Fruit fly (Drosophila melanogaster) whole organism, embryonic: ENCODE results near the gene CG15336.
A peak's percentile ranks its signal among the peaks of the same experiment; 100 is the strongest.

Experiments
- Antp ChIP-seq: fragments of 200-800 bp; sonication (Bioruptor generic); optimal IDR thresholded peaks from 3 replicates; lab custom pipeline; 2016; ENCODE audit warnings: missing biosample characterization, missing genetic modification characterization
- Asciz ChIP-seq: fragments of 200-800 bp; sonication (Bioruptor generic); optimal IDR thresholded peaks from 2 replicates; lab custom pipeline; 2017; ENCODE audit warnings: missing biosample characterization, mild to moderate bottlenecking, missing genetic modification characterization, missing genetic modification reagents
- CG10543 ChIP-seq: fragments of 200-800 bp; sonication (Bioruptor generic); optimal IDR thresholded peaks from 3 replicates; lab custom pipeline; 2017; ENCODE audit warnings: missing biosample characterization, mild to moderate bottlenecking, missing genetic modification characterization, moderate library complexity
- CG10959 ChIP-seq: fragments of 200-800 bp; sonication (Bioruptor generic); IDR thresholded peaks from 2 replicates; pipeline ENCODE4 v1.3.6; 2022; ENCODE audit warnings: missing biosample characterization, missing genetic modification characterization
- CG12769 ChIP-seq: fragments of 200-800 bp; sonication (Bioruptor generic); optimal IDR thresholded peaks from 2 replicates; lab custom pipeline; 2019; ENCODE audit warnings: missing biosample characterization, mild to moderate bottlenecking, missing genetic modification characterization, moderate library complexity
- CG14014 ChIP-seq: fragments of 200-800 bp; sonication (Bioruptor generic); IDR thresholded peaks from 2 replicates; pipeline ENCODE4 v1.3.6; 2022; ENCODE audit warnings: missing biosample characterization, missing genetic modification characterization
- CG14860 ChIP-seq: fragments of 200-800 bp; sonication (Bioruptor generic); IDR thresholded peaks from 3 replicates; pipeline ENCODE4 v1.3.6; 2022; ENCODE audit warnings: missing biosample characterization, missing genetic modification characterization; ENCODE audit not compliant: partially characterized antibody
- CG15514 ChIP-seq: fragments of 200-800 bp; sonication (Bioruptor generic); optimal IDR thresholded peaks from 3 replicates; lab custom pipeline; 2017; ENCODE audit warnings: missing biosample characterization, missing genetic modification characterization, mild to moderate bottlenecking, moderate library complexity, missing genetic modification reagents
- CG16779 ChIP-seq: fragments of 200-800 bp; sonication (Bioruptor generic); IDR thresholded peaks from 2 replicates; pipeline ENCODE4 v1.3.6; 2022; ENCODE audit warnings: missing biosample characterization, missing genetic modification characterization
- CG16815 ChIP-seq: fragments of 200-800 bp; sonication (Bioruptor generic); optimal IDR thresholded peaks from 3 replicates; lab custom pipeline; 2017; ENCODE audit warnings: missing biosample characterization, mild to moderate bottlenecking, missing genetic modification characterization
- CG31441 ChIP-seq: fragments of 200-800 bp; sonication (Bioruptor generic); IDR thresholded peaks from 2 replicates; pipeline ENCODE4 v1.3.6; 2022; ENCODE audit warnings: missing biosample characterization, missing genetic modification characterization
- CG32767 ChIP-seq: fragments of 200-800 bp; sonication (Bioruptor generic); IDR thresholded peaks from 2 replicates; pipeline ENCODE4 v1.3.6; 2022; ENCODE audit warnings: missing biosample characterization, missing genetic modification characterization
- CG42726 ChIP-seq: fragments of 200-800 bp; sonication (Bioruptor generic); IDR thresholded peaks from 2 replicates; pipeline ENCODE4 v1.3.6; 2022; ENCODE audit warnings: missing biosample characterization, missing genetic modification characterization; ENCODE audit not compliant: partially characterized antibody
- CG4424 ChIP-seq: fragments of 200-800 bp; sonication (Bioruptor generic); optimal IDR thresholded peaks from 3 replicates; lab custom pipeline; 2016; ENCODE audit warnings: missing biosample characterization, missing genetic modification characterization
- CG4707 ChIP-seq: fragments of 200-800 bp; sonication (Bioruptor generic); optimal IDR thresholded peaks from 2 replicates; lab custom pipeline; 2018; ENCODE audit warnings: missing biosample characterization, mild to moderate bottlenecking, missing genetic modification characterization, moderate library complexity
- CG5953 ChIP-seq: fragments of 200-800 bp; sonication (Bioruptor generic); IDR thresholded peaks from 2 replicates; pipeline ENCODE4 v1.3.6; 2022; ENCODE audit warnings: missing biosample characterization, missing genetic modification characterization
- CG8944 ChIP-seq: fragments of 200-800 bp; sonication (Bioruptor generic); optimal IDR thresholded peaks from 3 replicates; lab custom pipeline; 2016; ENCODE audit warnings: missing biosample characterization, missing genetic modification characterization
- CTCF ChIP-seq: fragments of 200-800 bp; sonication (Bioruptor generic); optimal IDR thresholded peaks from 2 replicates; lab custom pipeline; 2017; ENCODE audit warnings: missing biosample characterization, mild to moderate bottlenecking, missing genetic modification characterization, moderate library complexity
- CkIIα-i1 ChIP-seq: fragments of 200-800 bp; sonication (Bioruptor generic); IDR thresholded peaks from 2 replicates; pipeline ENCODE4 v1.3.6; 2022; ENCODE audit warnings: missing biosample characterization, missing genetic modification characterization
- Doc3 ChIP-seq: fragments of 200-800 bp; sonication (Bioruptor generic); IDR thresholded peaks from 3 replicates; pipeline ENCODE4 v1.3.6; 2022; ENCODE audit warnings: missing biosample characterization, missing genetic modification characterization; ENCODE audit not compliant: partially characterized antibody
- Dp ChIP-seq: fragments of 200-800 bp; sonication (Bioruptor generic); optimal IDR thresholded peaks from 2 replicates; lab custom pipeline; 2018; ENCODE audit warnings: missing biosample characterization, mild to moderate bottlenecking, missing genetic modification characterization, moderate library complexity
- Dref ChIP-seq: fragments of 200-800 bp; sonication (Bioruptor generic); IDR thresholded peaks from 2 replicates; pipeline ENCODE4 v1.3.6; 2022; ENCODE audit warnings: missing biosample characterization, missing genetic modification characterization
- Eip74EF ChIP-seq, 2 experiments: fragments of 200-800 bp in 1 of 2; fragments of >200 bp in 1 of 2; sonication (Bioruptor generic) in 1 of 2; optimal IDR thresholded peaks; 2 replicates each; lab custom pipeline; 2017 to 2019; ENCODE audit warnings: missing biosample characterization in 2 of 2, missing genetic modification characterization in 2 of 2, mild to moderate bottlenecking in 1 of 2, moderate library complexity in 1 of 2
- Fer2 ChIP-seq: fragments of 200-800 bp; sonication (Bioruptor generic); optimal IDR thresholded peaks from 2 replicates; lab custom pipeline; 2018; ENCODE audit warnings: missing biosample characterization, mild to moderate bottlenecking, missing genetic modification characterization, moderate library complexity
- Gug ChIP-seq: fragments of 200-800 bp; sonication (Bioruptor generic); IDR thresholded peaks from 4 replicates; pipeline ENCODE4 v1.3.6; 2022; ENCODE audit warnings: missing biosample characterization, missing genetic modification characterization
- Hsf ChIP-seq: fragments of 200-800 bp; sonication (Bioruptor generic); optimal IDR thresholded peaks from 3 replicates; lab custom pipeline; 2016; ENCODE audit warnings: missing biosample characterization, missing genetic modification characterization
- Lhr ChIP-seq: fragments of 200-800 bp; sonication (Bioruptor generic); optimal IDR thresholded peaks from 3 replicates; lab custom pipeline; 2017; ENCODE audit warnings: mild to moderate bottlenecking, missing biosample characterization, missing genetic modification reagents, missing genetic modification characterization
- Myb ChIP-seq: fragments of 200-800 bp; sonication (Bioruptor generic); optimal IDR thresholded peaks from 2 replicates; lab custom pipeline; 2016; ENCODE audit warnings: missing biosample characterization, missing genetic modification characterization
- NFAT ChIP-seq: fragments of 200-800 bp; sonication (Bioruptor generic); IDR thresholded peaks from 2 replicates; pipeline ENCODE4 v1.3.6; 2022; ENCODE audit warnings: missing biosample characterization, missing genetic modification characterization
- Nf-YB ChIP-seq: fragments of 200-800 bp; sonication (Bioruptor generic); optimal IDR thresholded peaks from 3 replicates; lab custom pipeline; 2019; ENCODE audit warnings: missing biosample characterization, mild to moderate bottlenecking, missing genetic modification characterization, moderate library complexity
- Optix ChIP-seq: fragments of 200-800 bp; sonication (Bioruptor generic); IDR thresholded peaks from 3 replicates; pipeline ENCODE4 v1.3.6; 2022; ENCODE audit warnings: missing biosample characterization, missing genetic modification characterization
- Taf1 ChIP-seq: fragments of 200-800 bp; sonication (Bioruptor generic); IDR thresholded peaks from 2 replicates; pipeline ENCODE4 v1.3.6; 2022; ENCODE audit warnings: missing biosample characterization, missing genetic modification characterization
- Usf ChIP-seq: fragments of 200-800 bp; sonication (Bioruptor generic); optimal IDR thresholded peaks from 2 replicates; lab custom pipeline; 2017; ENCODE audit warnings: missing genotype, missing biosample characterization, missing genetic modification characterization
- al ChIP-seq: fragments of 200-800 bp; sonication (Bioruptor generic); IDR thresholded peaks from 2 replicates; pipeline ENCODE4 v1.3.6; 2022; ENCODE audit warnings: missing biosample characterization, missing genetic modification characterization
- amos ChIP-seq: fragments of 200-800 bp; sonication (Bioruptor generic); IDR thresholded peaks from 2 replicates; pipeline ENCODE4 v1.3.6; 2022; ENCODE audit warnings: missing biosample characterization, missing genetic modification characterization; ENCODE audit not compliant: partially characterized antibody
- corto ChIP-seq: fragments of 200-800 bp; sonication (Bioruptor generic); optimal IDR thresholded peaks from 2 replicates; lab custom pipeline; 2016; ENCODE audit warnings: missing biosample characterization, mild to moderate bottlenecking, missing genetic modification characterization, moderate library complexity
- da ChIP-seq: fragments of 200-800 bp; sonication (Bioruptor generic); optimal IDR thresholded peaks from 2 replicates; lab custom pipeline; 2016; ENCODE audit warnings: missing biosample characterization, missing genetic modification characterization
- dpn ChIP-seq, 2 experiments: fragments of 200-800 bp; sonication (Bioruptor generic); optimal IDR thresholded peaks; 3 replicates each; lab custom pipeline; 2016; ENCODE audit warnings: missing biosample characterization in 2 of 2, missing genetic modification characterization in 2 of 2
- en ChIP-seq: fragments of 200-800 bp; sonication (Bioruptor generic); optimal IDR thresholded peaks from 2 replicates; lab custom pipeline; 2016; ENCODE audit warnings: missing biosample characterization, missing genetic modification characterization
- fru ChIP-seq: fragments of >200 bp; optimal IDR thresholded peaks from 2 replicates; lab custom pipeline; 2017
- grn ChIP-seq: fragments of 200-800 bp; sonication (Bioruptor generic); optimal IDR thresholded peaks from 3 replicates; lab custom pipeline; 2017; ENCODE audit warnings: missing biosample characterization, missing genetic modification characterization
- h ChIP-seq: fragments of >200 bp; optimal IDR thresholded peaks from 2 replicates; lab custom pipeline; 2017
- ham ChIP-seq: fragments of 200-800 bp; sonication (Bioruptor generic); IDR thresholded peaks from 2 replicates; pipeline ENCODE4 v1.3.6; 2022; ENCODE audit warnings: missing biosample characterization, missing genetic modification characterization
- hkb ChIP-seq, 2 experiments: fragments of 200-800 bp in 1 of 2; fragments of >200 bp in 1 of 2; sonication (Bioruptor generic) in 1 of 2; IDR thresholded peaks in 1 of 2; optimal IDR thresholded peaks in 1 of 2; 2 replicates each; pipeline versions ENCODE4 v1.3.6 to Lab custom; 2017 to 2022; ENCODE audit warnings: missing biosample characterization in 1 of 2, missing genetic modification characterization in 1 of 2
- maf-S ChIP-seq: fragments of 200-800 bp; sonication (Bioruptor generic); optimal IDR thresholded peaks from 2 replicates; lab custom pipeline; 2016; ENCODE audit warnings: missing biosample characterization, missing genetic modification characterization
- row ChIP-seq: fragments of 200-800 bp; sonication (Bioruptor generic); IDR thresholded peaks from 3 replicates; pipeline ENCODE4 v1.3.6; 2022; ENCODE audit warnings: missing biosample characterization, missing genetic modification characterization
- so ChIP-seq: fragments of 200-800 bp; sonication (Bioruptor generic); IDR thresholded peaks from 3 replicates; pipeline ENCODE4 v1.3.6; 2022; ENCODE audit warnings: missing biosample characterization, missing genetic modification characterization
- tin ChIP-seq: fragments of 200-800 bp; sonication (Bioruptor generic); optimal IDR thresholded peaks from 3 replicates; lab custom pipeline; 2016; ENCODE audit warnings: missing biosample characterization, missing genetic modification characterization
- tna ChIP-seq: fragments of 200-800 bp; sonication (Bioruptor generic); IDR thresholded peaks from 2 replicates; pipeline ENCODE4 v1.3.6; 2022; ENCODE audit warnings: missing biosample characterization, missing genetic modification characterization; ENCODE audit not compliant: partially characterized antibody
- ttk ChIP-seq: fragments of 200-800 bp; sonication (Bioruptor generic); IDR thresholded peaks from 2 replicates; pipeline ENCODE4 v2.1.2; 2022; ENCODE audit warnings: missing biosample characterization, missing genetic modification characterization

The CG15336 gene

DNA sequence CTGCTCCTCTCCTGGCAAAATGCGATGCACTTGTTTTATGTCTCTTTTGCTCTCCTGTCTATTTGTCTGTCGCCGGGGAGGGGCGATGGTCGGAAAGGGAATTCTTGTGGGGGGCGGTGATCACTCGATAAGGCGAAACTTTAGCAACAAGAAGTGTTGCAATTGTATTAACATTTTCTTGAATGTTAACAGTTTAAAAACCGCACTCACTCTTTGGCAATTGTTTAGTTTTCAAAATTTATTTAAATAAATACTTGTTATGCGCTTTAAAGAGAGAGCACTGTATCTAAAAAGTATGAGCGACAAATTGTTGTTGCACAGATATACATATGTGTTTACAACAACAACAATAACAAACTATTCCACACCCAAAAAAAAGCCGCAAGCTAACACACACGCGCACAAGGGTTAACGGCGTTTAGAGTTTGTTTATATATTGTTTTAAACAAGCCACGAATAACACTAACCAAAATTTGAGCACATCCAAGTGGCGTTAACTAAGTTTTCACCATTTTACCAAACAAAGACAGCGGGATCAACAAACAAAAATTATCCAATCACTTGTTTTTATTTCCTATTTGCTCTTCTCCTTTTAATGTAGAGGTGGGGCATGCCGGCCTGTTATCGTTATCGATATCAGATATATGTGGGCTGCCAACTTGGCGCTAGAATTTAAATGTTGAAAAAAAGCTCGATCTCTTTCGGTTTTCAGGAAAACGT lies 46.1 kb upstream of the CG15336 start, which contains the start of gene CG2258 (continued):
- TF ChIP-seq CG15514 (peak; percentile 85), CG4707 (GFP tag; lab: Kevin White, UChicago) (peak; percentile 43), Usf (GFP tag; lab: Kevin White, UChicago) (peak; percentile 37), CG5953 (peak; percentile 82; the same call in 1 of the 2 replicates), h (lab: Kevin White, UChicago) (no peak), Optix (GFP tag; lab: Robert Waterston, UW) (peak; percentile 76), en (GFP tag; lab: Kevin White, UChicago) (no peak), Gug (GFP tag; lab: Robert Waterston, UW) (peak; percentile 85), tna (GFP tag; lab: Robert Waterston, UW) (0 out of 2 replicates have a peak, but pooled peaks have one; percentile 16), amos (GFP tag; lab: Robert Waterston, UW) (no peak; the same call in 1 of the 2 replicates), Hsf (GFP tag; lab: Kevin White, UChicago) (peak; percentile 85), Antp (GFP tag; lab: Kevin White, UChicago) (no peak), corto (GFP tag; lab: Kevin White, UChicago) (no peak), ham (GFP tag; lab: Robert Waterston, UW) (peak; percentile 43; the same call in 1 of the 2 replicates), Asciz (peak; percentile 82), fru (lab: Kevin White, UChicago) (no peak), hkb (optimal IDR thresholded peaks at IDR 0.05; lab: Kevin White, UChicago) (no peak), hkb (GFP tag; IDR thresholded peaks at IDR 0.05; lab: Robert Waterston, UW) (peak; percentile 93), Fer2 (tag; lab: Kevin White, UChicago) (peak; percentile 76), CG10959 (GFP tag; lab: Robert Waterston, UW) (peak; percentile 58), Dp (GFP tag; lab: Kevin White, UChicago) (peak; percentile 82), CkIIα-i1 (GFP tag; lab: Robert Waterston, UW) (peak; percentile 22; the same call in 1 of the 2 replicates), tin (GFP tag; lab: Kevin White, UChicago) (peak; percentile 83), dpn (GFP tag; optimal IDR thresholded peaks at IDR 0.05; lab: Kevin White, UChicago) (peak; percentile 5 to 85), da (no peak), CG4424 (GFP tag; lab: Kevin White, UChicago) (peak; percentile 87), Dref (peak; percentile 72), CG8944 (GFP tag; lab: Kevin White, UChicago) (peak; percentile 71), CG10543 (GFP tag; lab: Kevin White, UChicago) (peak; percentile 81), CG31441 (GFP tag; lab: Robert Waterston, UW) (peak; percentile 89), al (GFP tag; lab: Robert Waterston, UW) (peak; percentile 77), so (GFP tag; lab: Robert Waterston, UW) (peak; percentile 68; the same call in 1 of the 3 replicates), CG16815 (GFP tag; lab: Kevin White, UChicago) (peak; percentile 67), CG14860 (no peak), CG12769 (peak; percentile 90), CG32767 (GFP tag; lab: Robert Waterston, UW) (peak; percentile 76), Lhr (GFP tag; lab: Kevin White, UChicago) (peak; percentile 49), grn (GFP tag; lab: Kevin White, UChicago) (no peak), maf-S (GFP tag; lab: Kevin White, UChicago) (peak; percentile 70), NFAT (GFP tag; lab: Robert Waterston, UW) (peak; percentile 75), Myb (GFP tag; lab: Kevin White, UChicago) (peak; percentile 30), CTCF (GFP tag; lab: Kevin White, UChicago) (peak; percentile 7), Taf1 (GFP tag; lab: Robert Waterston, UW) (peak; percentile 66), CG16779 (GFP tag; lab: Robert Waterston, UW) (peak; percentile 49; the same call in 1 of the 2 replicates), row (GFP tag; lab: Robert Waterston, UW) (peak; percentile 93), ttk (GFP tag; lab: Robert Waterston, UW) (peak; percentile 77), Nf-YB (GFP tag; lab: Kevin White, UChicago) (peak; percentile 45), Doc3 (GFP tag; lab: Robert Waterston, UW) (peak; percentile 37; the same call in 1 of the 3 replicates), Eip74EF (GFP tag; optimal IDR thresholded peaks at IDR 0.05; lab: Kevin White, UChicago) (peak in 1 of 2 experiments; percentile 83), CG42726 (GFP tag; lab: Robert Waterston, UW) (no peak), CG14014 (peak; percentile 88)
